Fruit fly (Drosophila melanogaster) whole organism: ENCODE measurements around the gene NimB3.

Experiments
- CG8478 ChIP-seq: fragments of >200 bp; optimal IDR thresholded peaks from 2 replicates; lab custom pipeline; 2018; ENCODE audit warnings: inconsistent platforms
- EcR ChIP-seq, 2 experiments: fragments of >200 bp; optimal IDR thresholded peaks; 2 replicates each; lab custom pipeline; 2017; ENCODE audit warnings: missing biosample characterization in 2 of 2, missing genetic modification characterization in 2 of 2, missing genetic modification reagents in 2 of 2
- pan ChIP-seq: fragments of >200 bp; optimal IDR thresholded peaks from 2 replicates; lab custom pipeline; 2017
- psq ChIP-seq: fragments of >200 bp; optimal IDR thresholded peaks from 2 replicates; lab custom pipeline; 2017
- usp ChIP-seq: fragments of >200 bp; optimal IDR thresholded peaks from 2 replicates; lab custom pipeline; 2017; ENCODE audit warnings: missing biosample characterization, missing genetic modification characterization, mixed read lengths

DNA sequence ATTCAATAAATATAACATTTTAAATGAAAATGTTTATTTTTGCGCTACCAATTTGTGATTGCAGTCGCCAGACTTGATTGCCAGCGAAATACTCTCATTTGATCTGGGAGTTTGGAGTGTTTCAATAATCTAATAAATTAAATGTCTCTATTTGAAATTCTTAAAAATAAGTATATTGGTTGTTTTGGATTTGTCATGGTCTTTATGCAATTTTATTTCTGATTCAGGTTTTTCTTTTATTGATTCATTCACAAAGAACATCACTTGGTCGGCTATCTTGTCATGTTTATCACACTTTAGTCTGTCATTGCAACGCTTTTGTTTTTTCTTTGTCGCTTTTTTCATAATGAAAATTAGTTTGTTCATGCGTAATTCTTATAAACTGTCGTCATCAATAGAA is 31.2 kb upstream of the NimB3 start:
- TF ChIP-seq psq (lab: Kevin White, UChicago), result no peak
- no peak for TF ChIP-seq pan (lab: Kevin White, UChicago)
- no peak for TF ChIP-seq CG8478 (lab: Kevin White, UChicago)
- TF ChIP-seq EcR (GFP tag; optimal IDR thresholded peaks at IDR 0.05; lab: Kevin White, UChicago), result no peak
- no peak for TF ChIP-seq usp (GFP tag; lab: Kevin White, UChicago)
